Worm (Caenorhabditis elegans) whole organism, L1 larva: Measurements from ENCODE around the gene VY10G11R.1.

Experiments used
- alr-1 ChIP-seq: fragments of 200-800 bp; sonication (Bioruptor generic); optimal IDR thresholded peaks from 2 replicates; lab custom pipeline; 2018; ENCODE audit warnings: borderline replicate concordance, mild to moderate bottlenecking, missing genetic modification characterization, missing compliant biosample characterization
- egl-13 ChIP-seq: sonication (generic microtip); optimal IDR thresholded peaks from 2 replicates; lab custom pipeline; 2016; ENCODE audit warnings: missing genotype, missing genetic modification reagents, missing genetic modification characterization, missing compliant biosample characterization
- mdl-1 ChIP-seq, 2 experiments: fragments of 150-350 bp; optimal IDR thresholded peaks; 2 replicates each; lab custom pipeline; 2014 to 2017; ENCODE audit warnings: missing biosample characterization in 2 of 2, missing genetic modification characterization in 2 of 2, inconsistent platforms in 1 of 2
- mef-2 ChIP-seq: fragments of 150-350 bp; optimal IDR thresholded peaks from 2 replicates; lab custom pipeline; 2014; ENCODE audit warnings: missing biosample characterization, missing genetic modification characterization
- nhr-84 ChIP-seq: sonication (generic microtip); optimal IDR thresholded peaks from 2 replicates; lab custom pipeline; 2017; ENCODE audit warnings: missing biosample characterization, missing genetic modification characterization
- snpc-4 ChIP-seq: fragments of 150-350 bp; optimal IDR thresholded peaks from 2 replicates; lab custom pipeline; 2014; ENCODE audit warnings: missing biosample characterization, missing genetic modification characterization
- sptf-1 ChIP-seq: fragments of 150-350 bp; optimal IDR thresholded peaks from 2 replicates; lab custom pipeline; 2014; ENCODE audit warnings: missing biosample characterization, missing genetic modification characterization
- ztf-11 ChIP-seq, 2 experiments: sonication (generic microtip); optimal IDR thresholded peaks; 2 replicates each; lab custom pipeline; 2016 to 2017; ENCODE audit warnings: missing genetic modification characterization in 2 of 2, missing biosample characterization in 1 of 2, missing compliant biosample characterization in 1 of 2

DNA sequence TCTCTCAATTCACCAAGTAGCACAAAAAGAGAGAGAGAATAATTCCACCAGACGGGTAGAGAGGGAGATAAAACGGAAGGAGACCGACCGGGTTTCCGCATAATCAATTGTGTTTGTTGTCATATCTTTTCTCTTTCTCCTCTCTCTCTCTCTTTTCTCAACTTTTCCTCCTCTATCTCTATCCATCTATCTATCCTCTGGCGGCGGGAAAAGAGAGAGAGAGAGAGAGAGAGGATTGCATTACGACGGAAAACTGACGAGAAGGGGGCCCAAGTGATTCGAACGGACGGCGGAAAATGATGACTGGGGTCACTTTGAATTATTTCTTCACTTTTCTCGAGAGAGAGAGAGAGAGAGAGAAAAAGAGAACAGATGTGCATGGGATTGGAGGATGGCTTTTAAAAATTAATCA, 27.2 kb upstream of the VY10G11R.1 start:
- TF ChIP-seq mdl-1 (tag; optimal IDR thresholded peaks at IDR 0.05; lab: Kevin White, UChicago): peak in 1 of 2 experiments; percentile 10
- no peak for TF ChIP-seq mef-2 (tag; lab: Kevin White, UChicago)
- TF ChIP-seq egl-13 (tag; lab: Kevin White, UChicago): peak; percentile 30
- no peak for TF ChIP-seq alr-1
- TF ChIP-seq ztf-11 (tag; optimal IDR thresholded peaks at IDR 0.05; lab: Kevin White, UChicago): no peak
- TF ChIP-seq sptf-1 (tag; lab: Kevin White, UChicago): no peak
- no peak for TF ChIP-seq snpc-4
- no peak for TF ChIP-seq nhr-84 (tag; lab: Kevin White, UChicago)
